Worm (Caenorhabditis elegans): ENCODE results near the gene cnnm-3.

ce11 chrX:3021466-3021865 lies 24.2 kb downstream of the cnnm-3 start:
- TF ChIP-seq sox-4 (tag; optimal IDR thresholded peaks at IDR 0.05): no peak
- TF ChIP-seq pqm-1 (tag; optimal IDR thresholded peaks at IDR 0.05): no peak
- TF ChIP-seq ama-1 (optimal IDR thresholded peaks at IDR 0.05): no peak
- TF ChIP-seq F13H6.1 (tag; optimal IDR thresholded peaks at IDR 0.05): no peak
- TF ChIP-seq pros-1 (tag; optimal IDR thresholded peaks at IDR 0.05): no peak
- no peak for TF ChIP-seq tbx-7 (tag; optimal IDR thresholded peaks at IDR 0.05)
- no peak for TF ChIP-seq ets-4 (tag; optimal IDR thresholded peaks at IDR 0.05)
- no peak for TF ChIP-seq pat-9 (tag; optimal IDR thresholded peaks at IDR 0.05)
- TF ChIP-seq pha-4 (tag; optimal IDR thresholded peaks at IDR 0.05): no peak

Measured in whole organism, late embryonic.